Worm (Caenorhabditis elegans) whole organism, mixed stage, embryonic: ENCODE measurements around the gene C08H9.15.

Source experiments
- M03D4.4 ChIP-seq: sonication (generic microtip); optimal IDR thresholded peaks from 2 replicates; lab custom pipeline; 2017; ENCODE audit warnings: mild to moderate bottlenecking, missing genetic modification characterization, missing compliant biosample characterization
- bed-3 ChIP-seq: fragments of 200-800 bp; sonication (Bioruptor generic); optimal IDR thresholded peaks from 3 replicates; lab custom pipeline; 2018; ENCODE audit warnings: mild to moderate bottlenecking, missing genetic modification characterization, moderate library complexity, missing compliant biosample characterization
- blmp-1 ChIP-seq: fragments of 150-350 bp; optimal IDR thresholded peaks from 2 replicates; lab custom pipeline; 2014; ENCODE audit warnings: missing biosample characterization, missing genetic modification characterization
- ceh-39 ChIP-seq: fragments of 150-350 bp; optimal IDR thresholded peaks from 2 replicates; lab custom pipeline; 2014; ENCODE audit warnings: missing biosample characterization, missing genetic modification characterization
- ceh-43 ChIP-seq: fragments of 200-800 bp; sonication (Bioruptor generic); optimal IDR thresholded peaks from 2 replicates; lab custom pipeline; 2018; ENCODE audit warnings: mild to moderate bottlenecking, missing genetic modification characterization, moderate library complexity, missing compliant biosample characterization
- ceh-83 ChIP-seq: fragments of 200-800 bp; sonication (Bioruptor generic); optimal IDR thresholded peaks from 2 replicates; lab custom pipeline; 2018; ENCODE audit warnings: mild to moderate bottlenecking, missing genetic modification characterization, missing compliant biosample characterization
- ces-1 ChIP-seq: fragments of 150-350 bp; optimal IDR thresholded peaks from 2 replicates; lab custom pipeline; 2014; ENCODE audit warnings: missing biosample characterization, missing genetic modification reagents, missing genetic modification characterization
- cnd-1 ChIP-seq: fragments of 200-800 bp; sonication (Bioruptor generic); optimal IDR thresholded peaks from 2 replicates; lab custom pipeline; 2018; ENCODE audit warnings: mild to moderate bottlenecking, missing genetic modification characterization, missing compliant biosample characterization
- elt-1 ChIP-seq: sonication (generic microtip); optimal IDR thresholded peaks from 2 replicates; lab custom pipeline; 2017; ENCODE audit warnings: missing genetic modification characterization, mild to moderate bottlenecking, missing compliant biosample characterization, antibody characterized with exemption, moderate library complexity, borderline replicate concordance; ENCODE audit not compliant: insufficient read depth
- elt-3 ChIP-seq: fragments of 150-350 bp; optimal IDR thresholded peaks from 2 replicates; lab custom pipeline; 2014; ENCODE audit warnings: missing biosample characterization, missing genetic modification characterization
- flh-1 ChIP-seq: fragments of 200-800 bp; sonication (Bioruptor generic); optimal IDR thresholded peaks from 2 replicates; lab custom pipeline; 2018; ENCODE audit warnings: mild to moderate bottlenecking, missing genetic modification characterization, moderate library complexity, missing compliant biosample characterization
- ham-2 ChIP-seq: fragments of 200-800 bp; sonication (Bioruptor generic); optimal IDR thresholded peaks from 2 replicates; lab custom pipeline; 2018; ENCODE audit warnings: mild to moderate bottlenecking, missing genetic modification characterization, missing compliant biosample characterization
- hlh-1 ChIP-seq: fragments of 150-350 bp; optimal IDR thresholded peaks from 2 replicates; lab custom pipeline; 2014; ENCODE audit warnings: missing biosample characterization, missing genetic modification reagents, missing genetic modification characterization
- lin-13 ChIP-seq: fragments of 150-350 bp; optimal IDR thresholded peaks from 2 replicates; lab custom pipeline; 2014; ENCODE audit warnings: missing biosample characterization, missing genetic modification characterization
- lin-32 ChIP-seq: fragments of 200-800 bp; sonication (Bioruptor generic); optimal IDR thresholded peaks from 2 replicates; lab custom pipeline; 2018; ENCODE audit warnings: mild to moderate bottlenecking, missing genetic modification characterization, missing compliant biosample characterization
- lsy-2 ChIP-seq: fragments of 150-350 bp; optimal IDR thresholded peaks from 2 replicates; lab custom pipeline; 2014; ENCODE audit warnings: missing biosample characterization, missing genetic modification characterization
- mab-5 ChIP-seq: fragments of 150-350 bp; optimal IDR thresholded peaks from 2 replicates; lab custom pipeline; 2014; ENCODE audit warnings: missing biosample characterization, missing genetic modification characterization
- mep-1 ChIP-seq: fragments of 150-350 bp; optimal IDR thresholded peaks from 2 replicates; lab custom pipeline; 2017; ENCODE audit warnings: missing biosample characterization, missing genetic modification reagents, missing genetic modification characterization, inconsistent platforms
- mls-2 ChIP-seq: sonication (generic microtip); optimal IDR thresholded peaks from 2 replicates; lab custom pipeline; 2016; ENCODE audit warnings: mild to moderate bottlenecking, missing genetic modification characterization, moderate library complexity, missing compliant biosample characterization
- nhr-12 ChIP-seq: fragments of 150-350 bp; optimal IDR thresholded peaks from 2 replicates; lab custom pipeline; 2014; ENCODE audit warnings: missing biosample characterization, missing genetic modification characterization
- nhr-2 ChIP-seq: fragments of 150-350 bp; optimal IDR thresholded peaks from 2 replicates; lab custom pipeline; 2014; ENCODE audit warnings: missing biosample characterization, missing genetic modification characterization
- nhr-28 ChIP-seq: fragments of 150-350 bp; optimal IDR thresholded peaks from 2 replicates; lab custom pipeline; 2014; ENCODE audit warnings: missing biosample characterization, missing genetic modification characterization
- nhr-76 ChIP-seq: sonication (generic microtip); optimal IDR thresholded peaks from 2 replicates; lab custom pipeline; 2017; ENCODE audit warnings: missing biosample characterization, missing genetic modification characterization
- pha-4 ChIP-seq: fragments of 150-350 bp; optimal IDR thresholded peaks from 2 replicates; lab custom pipeline; 2018; ENCODE audit warnings: missing biosample characterization, missing genetic modification reagents, missing genetic modification characterization
- sem-2 ChIP-seq: fragments of 200-800 bp; sonication (Bioruptor generic); optimal IDR thresholded peaks from 2 replicates; lab custom pipeline; 2018; ENCODE audit warnings: mild to moderate bottlenecking, missing genetic modification characterization, missing compliant biosample characterization
- snpc-4 ChIP-seq: fragments of 150-350 bp; optimal IDR thresholded peaks from 2 replicates; lab custom pipeline; 2014; ENCODE audit warnings: missing biosample characterization, missing genetic modification characterization
- sptf-1 ChIP-seq: sonication (generic microtip); optimal IDR thresholded peaks from 2 replicates; lab custom pipeline; 2017; ENCODE audit warnings: mild to moderate bottlenecking, missing genetic modification characterization, moderate library complexity, missing compliant biosample characterization
- tbx-8 ChIP-seq: fragments of 200-800 bp; sonication (Bioruptor generic); optimal IDR thresholded peaks from 2 replicates; lab custom pipeline; 2018; ENCODE audit warnings: mild to moderate bottlenecking, missing genetic modification characterization, moderate library complexity, missing compliant biosample characterization
- unc-120 ChIP-seq: sonication (generic microtip); optimal IDR thresholded peaks from 2 replicates; lab custom pipeline; 2017; ENCODE audit warnings: missing genetic modification characterization, missing compliant biosample characterization; ENCODE audit not compliant: poor library complexity, severe bottlenecking
- unc-39 ChIP-seq: fragments of 150-350 bp; optimal IDR thresholded peaks from 2 replicates; lab custom pipeline; 2014; ENCODE audit warnings: missing biosample characterization, missing genetic modification characterization
- unc-62 ChIP-seq: fragments of 150-350 bp; optimal IDR thresholded peaks from 2 replicates; lab custom pipeline; 2014; ENCODE audit warnings: missing biosample characterization, missing genetic modification reagents, missing genetic modification characterization
- zip-8 ChIP-seq: fragments of 150-350 bp; optimal IDR thresholded peaks from 2 replicates; lab custom pipeline; 2014; ENCODE audit warnings: missing biosample characterization, missing genetic modification characterization
- ztf-11 ChIP-seq: fragments of 150-350 bp; optimal IDR thresholded peaks from 2 replicates; lab custom pipeline; 2014; ENCODE audit warnings: missing biosample characterization, missing genetic modification characterization

The C08H9.15 gene

DNA sequence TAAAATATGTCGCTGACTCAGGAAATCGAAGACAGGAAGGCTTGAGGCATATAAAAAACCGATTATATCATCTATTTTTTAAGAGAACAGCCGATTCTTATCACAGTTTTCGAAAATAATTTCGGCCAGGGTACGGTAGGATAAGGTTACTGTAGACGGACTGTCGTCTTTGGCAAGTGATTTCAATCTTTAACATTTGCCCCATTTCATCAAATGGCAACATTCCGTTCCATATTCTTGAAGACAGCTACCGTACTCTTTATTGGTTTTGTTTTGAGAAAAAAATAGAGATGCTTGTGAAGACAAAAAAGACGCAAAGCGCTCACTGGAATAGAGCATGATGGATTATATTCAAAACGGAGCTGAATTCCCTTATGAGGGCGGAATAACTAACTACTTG, 17.8 kb downstream of the C08H9.15 start:
- TF ChIP-seq mep-1 (tag; lab: Kevin White, UChicago) (no peak), cnd-1 (tag; lab: Kevin White, UChicago) (no peak), ces-1 (no peak), ceh-83 (no peak), pha-4 (tag; lab: Kevin White, UChicago) (no peak), sptf-1 (no peak), tbx-8 (GFP tag; lab: Kevin White, UChicago) (no peak), sem-2 (GFP tag; lab: Kevin White, UChicago) (no peak), snpc-4 (no peak), mab-5 (tag; lab: Kevin White, UChicago) (no peak), nhr-12 (tag; lab: Kevin White, UChicago) (no peak), zip-8 (tag; lab: Kevin White, UChicago) (no peak), elt-1 (tag; lab: Kevin White, UChicago) (no peak)

DNA sequence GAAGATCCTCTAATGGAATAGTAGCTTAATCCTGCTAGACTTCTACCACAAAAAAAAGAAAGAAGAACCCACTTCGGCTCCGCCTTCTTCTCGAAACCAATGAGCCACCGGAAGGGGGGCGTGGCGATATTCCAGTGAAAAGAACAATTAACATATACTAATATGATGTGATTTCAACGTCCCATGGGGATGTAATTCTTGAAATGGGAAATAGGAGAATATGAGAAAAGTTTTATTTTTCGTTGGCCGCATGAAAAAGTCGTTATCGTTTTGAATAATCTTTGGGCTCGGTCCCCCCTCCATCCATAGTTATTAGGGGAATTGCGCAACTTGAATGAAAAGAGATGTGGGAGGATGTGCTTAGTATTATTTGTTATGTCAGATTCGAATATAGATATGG, 19.3 kb downstream of the C08H9.15 start, which contains the start of gene unc-4:
Gene unc-4, minus strand, starts transcription at position 101 of the 400 bp plus-strand sequence.
- TF ChIP-seq sem-2 (GFP tag; lab: Kevin White, UChicago) = no peak
- no peak for TF ChIP-seq sptf-1
- no peak for TF ChIP-seq cnd-1 (tag; lab: Kevin White, UChicago)
- no peak for TF ChIP-seq nhr-12 (tag; lab: Kevin White, UChicago)
- TF ChIP-seq M03D4.4 = no peak
- no peak for TF ChIP-seq nhr-28 (tag; lab: Kevin White, UChicago)
- no peak for TF ChIP-seq elt-1 (tag; lab: Kevin White, UChicago)
- no peak for TF ChIP-seq lin-32 (GFP tag; lab: Kevin White, UChicago)
- TF ChIP-seq bed-3 (GFP tag; lab: Kevin White, UChicago) = no peak
- TF ChIP-seq lsy-2 (tag; lab: Kevin White, UChicago) = no peak

DNA sequence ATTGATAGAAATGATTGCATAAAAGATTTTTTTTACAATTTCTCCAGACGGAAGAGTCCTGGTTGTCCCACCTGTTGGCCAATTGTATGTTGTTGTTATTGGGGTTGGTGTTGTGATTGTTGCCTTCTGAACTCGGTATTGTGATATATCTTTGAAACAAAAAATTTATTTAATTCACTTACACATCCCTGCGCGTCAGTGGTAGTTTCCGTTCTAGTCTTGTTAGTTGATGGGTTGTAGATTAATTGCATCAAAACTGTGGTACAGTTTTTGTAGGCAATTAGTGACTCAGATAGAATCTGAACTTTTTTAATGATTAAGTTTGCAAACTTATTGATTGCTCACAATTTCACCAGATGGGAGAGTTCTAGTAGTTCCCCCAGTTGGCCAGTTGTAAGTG, 23.5 kb downstream of the C08H9.15 start:
- TF ChIP-seq unc-62 = no peak
- TF ChIP-seq ceh-83 = no peak
- TF ChIP-seq tbx-8 (GFP tag; lab: Kevin White, UChicago) = no peak
- TF ChIP-seq lin-13 (tag; lab: Kevin White, UChicago) = no peak
- no peak for TF ChIP-seq nhr-2 (tag; lab: Kevin White, UChicago)
- no peak for TF ChIP-seq ham-2 (GFP tag; lab: Kevin White, UChicago)
- TF ChIP-seq nhr-28 (tag; lab: Kevin White, UChicago) = no peak
- TF ChIP-seq ceh-43 = no peak

DNA sequence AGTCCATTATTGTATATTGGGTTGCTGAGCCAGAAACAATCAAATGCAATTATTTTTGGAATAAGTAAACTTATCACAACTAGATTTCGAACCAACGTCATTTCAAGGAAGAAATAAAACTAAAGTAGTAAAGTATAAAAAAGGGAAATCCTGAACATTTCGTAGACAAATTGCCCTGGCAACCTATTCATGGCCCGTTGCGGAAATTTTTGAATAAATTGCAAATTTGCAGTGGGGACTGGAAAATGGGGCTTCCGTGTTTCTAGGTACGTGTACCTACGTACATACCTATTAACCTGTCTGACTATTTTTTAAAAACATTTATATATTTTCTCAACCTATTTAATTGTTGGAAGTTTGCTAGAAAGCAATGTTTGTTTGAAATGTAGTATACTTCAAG, 34.0 kb downstream of the C08H9.15 start, which contains the start of gene F26C11.3:
Gene F26C11.3, minus strand, starts transcription at position 101 of the 400 bp plus-strand sequence.
- TF ChIP-seq cnd-1 (tag; lab: Kevin White, UChicago) (no peak), mls-2 (tag; lab: Kevin White, UChicago) (no peak), nhr-76 (tag; lab: Kevin White, UChicago) (no peak), hlh-1 (no peak), mab-5 (tag; lab: Kevin White, UChicago) (no peak), unc-120 (tag; lab: Kevin White, UChicago) (no peak)

DNA sequence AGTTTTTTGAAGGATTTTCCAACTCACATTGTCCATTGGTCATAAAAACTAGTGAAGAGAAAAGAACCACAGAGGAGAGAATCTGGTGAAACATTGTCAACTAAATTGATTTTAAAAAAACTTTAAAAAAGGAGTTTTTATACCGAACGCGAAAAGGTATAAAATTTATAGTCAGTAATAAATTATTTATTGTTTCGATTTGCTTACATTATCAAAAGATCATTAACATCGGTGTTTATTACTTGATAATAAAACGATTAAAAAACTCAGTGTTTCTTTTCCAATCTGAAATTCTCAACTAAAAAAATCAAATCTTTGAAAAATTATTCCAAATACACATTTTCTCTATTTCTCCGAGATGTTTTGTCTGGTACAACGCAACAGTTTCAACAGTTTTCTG, 35.2 kb downstream of the C08H9.15 start, which contains the start of gene F26C11.4:
Gene F26C11.4, minus strand, starts transcription at position 101 of the 400 bp plus-strand sequence.
- TF ChIP-seq ham-2 (GFP tag; lab: Kevin White, UChicago) = no peak
- TF ChIP-seq elt-3 (tag; lab: Kevin White, UChicago) = no peak
- TF ChIP-seq sem-2 (GFP tag; lab: Kevin White, UChicago) = no peak
- no peak for TF ChIP-seq mls-2 (tag; lab: Kevin White, UChicago)
- TF ChIP-seq unc-39 (tag; lab: Kevin White, UChicago) = no peak
- TF ChIP-seq ceh-39 = no peak
- no peak for TF ChIP-seq blmp-1 (tag; lab: Kevin White, UChicago)
- no peak for TF ChIP-seq unc-62
- TF ChIP-seq bed-3 (GFP tag; lab: Kevin White, UChicago) = no peak
- no peak for TF ChIP-seq unc-120 (tag; lab: Kevin White, UChicago)
- no peak for TF ChIP-seq ceh-83
- TF ChIP-seq ces-1 = no peak
- no peak for TF ChIP-seq tbx-8 (GFP tag; lab: Kevin White, UChicago)
- no peak for TF ChIP-seq flh-1
- no peak for TF ChIP-seq M03D4.4
- TF ChIP-seq nhr-12 (tag; lab: Kevin White, UChicago) = no peak
- no peak for TF ChIP-seq ztf-11 (tag; lab: Kevin White, UChicago)
- TF ChIP-seq ceh-43 = no peak
